Fruit fly (Drosophila melanogaster): ENCODE results near the gene IRSp53.

Gene IRSp53

dm6 chr3L:11094279-11094678, 41.6 kb upstream of the IRSp53 start:
- TF ChIP-seq dl (GFP tag; optimal IDR thresholded peaks at IDR 0.05; ENCODE audit: insufficient read depth in 1 of 2, partially characterized antibody in 2 of 2) (no peak), tai (GFP tag; optimal IDR thresholded peaks at IDR 0.05) (no peak), CG9705 (GFP tag; optimal IDR thresholded peaks at IDR 0.05) (no peak), CrebA (GFP tag; optimal IDR thresholded peaks at IDR 0.05; ENCODE audit: borderline replicate concordance) (no peak), Hnf4 (GFP tag; optimal IDR thresholded peaks at IDR 0.05) (no peak), dsf (GFP tag; optimal IDR thresholded peaks at IDR 0.05; ENCODE audit: borderline replicate concordance) (no peak), lola (GFP tag; optimal IDR thresholded peaks at IDR 0.05) (no peak), jim (GFP tag; optimal IDR thresholded peaks at IDR 0.05) (no peak), Vsx2 (GFP tag; optimal IDR thresholded peaks at IDR 0.05; ENCODE audit: partially characterized antibody) (no peak), Dif (GFP tag; optimal IDR thresholded peaks at IDR 0.05; ENCODE audit: partially characterized antibody) (no peak), Mio (GFP tag; optimal IDR thresholded peaks at IDR 0.05) (no peak), Abd-B (GFP tag; optimal IDR thresholded peaks at IDR 0.05) (no peak), HLH106 (tag; optimal IDR thresholded peaks at IDR 0.05) (no peak), Rel (GFP tag; optimal IDR thresholded peaks at IDR 0.05) (no peak), Rel (tag; optimal IDR thresholded peaks at IDR 0.05) (no peak), dmrt93B (GFP tag; optimal IDR thresholded peaks at IDR 0.05) (no peak), foxo (GFP tag; optimal IDR thresholded peaks at IDR 0.05) (no peak), rgr (GFP tag; optimal IDR thresholded peaks at IDR 0.05) (no peak), Jra (GFP tag; optimal IDR thresholded peaks at IDR 0.05) (no peak)

dm6 chr3L:11096195-11096908, 39.5 kb upstream of the IRSp53 start, which contains the start of the genes CG46439, Iyd and CG33947:
CG46439 (minus strand) TSS chr3L:11096245.
Iyd (minus strand) TSS chr3L:11096245.
CG33947 (plus strand) TSS chr3L:11096496.
- TF ChIP-seq sv (GFP tag; optimal IDR thresholded peaks at IDR 0.05) (no peak), rgr (GFP tag; optimal IDR thresholded peaks at IDR 0.05) (peak; percentile 16), CrebA (GFP tag; optimal IDR thresholded peaks at IDR 0.05; ENCODE audit: borderline replicate concordance) (no peak), Hnf4 (GFP tag; optimal IDR thresholded peaks at IDR 0.05) (peak; percentile 49), Rel (GFP tag; optimal IDR thresholded peaks at IDR 0.05) (no peak), Rel (tag; optimal IDR thresholded peaks at IDR 0.05) (peak; percentile 90), psq (GFP tag; optimal IDR thresholded peaks at IDR 0.05) (peak; percentile 54), br (GFP tag; optimal IDR thresholded peaks at IDR 0.05) (peak; percentile 43), brk (GFP tag; optimal IDR thresholded peaks at IDR 0.05) (peak; percentile 78), dsf (GFP tag; optimal IDR thresholded peaks at IDR 0.05; ENCODE audit: borderline replicate concordance) (no peak), fru (GFP tag; optimal IDR thresholded peaks at IDR 0.05) (peak; percentile 50), foxo (GFP tag; optimal IDR thresholded peaks at IDR 0.05) (peak; percentile 21 to 41), tai (GFP tag; optimal IDR thresholded peaks at IDR 0.05) (no peak), HLH106 (tag; optimal IDR thresholded peaks at IDR 0.05) (peak; percentile 23), Hr83 (GFP tag; optimal IDR thresholded peaks at IDR 0.05; ENCODE audit: poor library complexity, severe bottlenecking) (no peak), jim (GFP tag; optimal IDR thresholded peaks at IDR 0.05) (no peak), Vsx2 (GFP tag; optimal IDR thresholded peaks at IDR 0.05; ENCODE audit: partially characterized antibody) (peak; percentile 75), CG32264 (GFP tag; optimal IDR thresholded peaks at IDR 0.05) (peak; percentile 67), CG9705 (GFP tag; optimal IDR thresholded peaks at IDR 0.05) (no peak), Jra (GFP tag; optimal IDR thresholded peaks at IDR 0.05) (peak; percentile 34), dl (GFP tag; optimal IDR thresholded peaks at IDR 0.05; ENCODE audit: insufficient read depth in 1 of 2, partially characterized antibody in 2 of 2) (no peak), Myc (optimal IDR thresholded peaks at IDR 0.05) (peak; percentile 7), Sp1 (GFP tag; optimal IDR thresholded peaks at IDR 0.05) (peak; percentile 53), woc (GFP tag; optimal IDR thresholded peaks at IDR 0.05) (peak; percentile 16), Dfd (GFP tag; optimal IDR thresholded peaks at IDR 0.05) (no peak), h (GFP tag; optimal IDR thresholded peaks at IDR 0.05) (peak; percentile 43), Dif (GFP tag; optimal IDR thresholded peaks at IDR 0.05; ENCODE audit: partially characterized antibody) (peak; percentile 40), sage (GFP tag; optimal IDR thresholded peaks at IDR 0.05) (peak; percentile 80)

dm6 chr3L:11097982-11098663, 37.7 kb upstream of the IRSp53 start, which contains the start of the genes Irbp18 and APP-BP1:
Irbp18 (minus strand) TSS chr3L:11098186.
APP-BP1 (plus strand) TSS chr3L:11098412.
- TF ChIP-seq Hr83 (GFP tag; optimal IDR thresholded peaks at IDR 0.05; ENCODE audit: poor library complexity, severe bottlenecking), result peak; percentile 82
- TF ChIP-seq HLH106 (tag; optimal IDR thresholded peaks at IDR 0.05), result peak; percentile 92
- TF ChIP-seq GATAd (GFP tag; optimal IDR thresholded peaks at IDR 0.05), result peak; percentile 81
- peak; percentile 95 for TF ChIP-seq br (GFP tag; optimal IDR thresholded peaks at IDR 0.05)
- peak; percentile 93 for TF ChIP-seq tai (GFP tag; optimal IDR thresholded peaks at IDR 0.05)
- peak; percentile 89 for TF ChIP-seq woc (GFP tag; optimal IDR thresholded peaks at IDR 0.05)
- no peak for TF ChIP-seq dl (GFP tag; optimal IDR thresholded peaks at IDR 0.05; ENCODE audit: insufficient read depth in 1 of 2, partially characterized antibody in 2 of 2)
- peak; percentile 96 for TF ChIP-seq h (GFP tag; optimal IDR thresholded peaks at IDR 0.05)
- TF ChIP-seq dmrt93B (GFP tag; optimal IDR thresholded peaks at IDR 0.05), result peak; percentile 86
- peak; percentile 39 for TF ChIP-seq Mio (GFP tag; optimal IDR thresholded peaks at IDR 0.05)
- TF ChIP-seq sv (GFP tag; optimal IDR thresholded peaks at IDR 0.05), result peak; percentile 97
- TF ChIP-seq rgr (GFP tag; optimal IDR thresholded peaks at IDR 0.05), result peak; percentile 95
- peak; percentile 70 for TF ChIP-seq Rel (GFP tag; optimal IDR thresholded peaks at IDR 0.05)
- peak; percentile 71 for TF ChIP-seq Rel (tag; optimal IDR thresholded peaks at IDR 0.05)
- no peak for TF ChIP-seq lola (GFP tag; optimal IDR thresholded peaks at IDR 0.05)
- no peak for TF ChIP-seq CrebA (GFP tag; optimal IDR thresholded peaks at IDR 0.05; ENCODE audit: borderline replicate concordance)
- TF ChIP-seq Dfd (GFP tag; optimal IDR thresholded peaks at IDR 0.05), result no peak
- TF ChIP-seq Jra (GFP tag; optimal IDR thresholded peaks at IDR 0.05), result peak; percentile 93
- peak; percentile 96 for TF ChIP-seq fru (GFP tag; optimal IDR thresholded peaks at IDR 0.05)
- no peak for TF ChIP-seq Vsx2 (GFP tag; optimal IDR thresholded peaks at IDR 0.05; ENCODE audit: partially characterized antibody)
- peak; percentile 92 for TF ChIP-seq Hnf4 (GFP tag; optimal IDR thresholded peaks at IDR 0.05)
- TF ChIP-seq CG32264 (GFP tag; optimal IDR thresholded peaks at IDR 0.05), result peak; percentile 88
- no peak for TF ChIP-seq jim (GFP tag; optimal IDR thresholded peaks at IDR 0.05)
- TF ChIP-seq brk (GFP tag; optimal IDR thresholded peaks at IDR 0.05), result peak; percentile 88
- no peak for TF ChIP-seq pan (optimal IDR thresholded peaks at IDR 0.05)
- peak; percentile 93 for TF ChIP-seq Sp1 (GFP tag; optimal IDR thresholded peaks at IDR 0.05)
- peak; percentile 47 for TF ChIP-seq Myc (optimal IDR thresholded peaks at IDR 0.05)
- TF ChIP-seq foxo (GFP tag; optimal IDR thresholded peaks at IDR 0.05), result peak; percentile 79 to 96
- peak; percentile 85 for TF ChIP-seq CG9705 (GFP tag; optimal IDR thresholded peaks at IDR 0.05)
- peak; percentile 95 for TF ChIP-seq ey (GFP tag; optimal IDR thresholded peaks at IDR 0.05)
- TF ChIP-seq sage (GFP tag; optimal IDR thresholded peaks at IDR 0.05), result peak; percentile 87

Measured in whole organism, wandering third instar larva.